Worm (Caenorhabditis elegans): ENCODE data around the gene rgef-1.
A peak's percentile ranks its signal among the peaks of the same experiment; 100 is the strongest.

The rgef-1 gene

ce11 chrV:9582594-9583322, 21.3 kb upstream of the rgef-1 start, which contains the start of gene rtfo-1 (continued):
- peak; percentile 8 for TF ChIP-seq nhr-102 (tag; optimal IDR thresholded peaks at IDR 0.05)
- no peak for TF ChIP-seq nhr-41 (GFP tag; IDR thresholded peaks at IDR 0.05)
- TF ChIP-seq mep-1 (tag; optimal IDR thresholded peaks at IDR 0.05) = peak; percentile 58
- TF ChIP-seq lin-39 (tag; optimal IDR thresholded peaks at IDR 0.05) = no peak
- TF ChIP-seq spr-1 (tag; optimal IDR thresholded peaks at IDR 0.05) = peak; percentile 45
- peak; percentile 12 for TF ChIP-seq hlh-30 (tag; optimal IDR thresholded peaks at IDR 0.05; ENCODE audit: insufficient read depth)
- TF ChIP-seq ceh-20 (GFP tag; IDR thresholded peaks at IDR 0.05) = no peak
- no peak for TF ChIP-seq ZK337.2 (GFP tag; IDR thresholded peaks at IDR 0.05)
- peak; percentile 52; the same call in 1 of the 2 replicates for TF ChIP-seq hmg-1.1 (GFP tag; IDR thresholded peaks at IDR 0.05)

- TF ChIP-seq php-3 (GFP tag; IDR thresholded peaks at IDR 0.05) (no peak), zip-11 (GFP tag; IDR thresholded peaks at IDR 0.05) (no peak), ces-1 (GFP tag; optimal IDR thresholded peaks at IDR 0.05) (no peak), jun-1 (tag; optimal IDR thresholded peaks at IDR 0.05) (no peak), ceh-44 (GFP tag; IDR thresholded peaks at IDR 0.05) (no peak), ceh-28 (tag; optimal IDR thresholded peaks at IDR 0.05) (no peak), snpc-1.2 (GFP tag; IDR thresholded peaks at IDR 0.05) (no peak), saeg-2 (GFP tag; IDR thresholded peaks at IDR 0.05) (no peak), spr-1 (tag; optimal IDR thresholded peaks at IDR 0.05) (no peak), nhr-77 (tag; optimal IDR thresholded peaks at IDR 0.05) (no peak), aha-1 (tag) (no peak), zfp-3 (GFP tag; conservative IDR thresholded peaks at IDR 0.05) (no peak)
Measured at ce11 chrV:9576991-9577390, 15.5 kb upstream of the rgef-1 start, which contains the start of gene F25B3.2. TSS of gene F25B3.2 (plus strand) at chrV:9577291.

- TF ChIP-seq ceh-44 (GFP tag; IDR thresholded peaks at IDR 0.05) = no peak
- no peak for TF ChIP-seq spr-1 (tag; optimal IDR thresholded peaks at IDR 0.05)
- no peak for TF ChIP-seq dmd-6 (GFP tag; IDR thresholded peaks at IDR 0.05)
- TF ChIP-seq nhr-6 (tag; optimal IDR thresholded peaks at IDR 0.05) = no peak
- peak in 1 of 2 experiments; percentile 92 for TF ChIP-seq unc-62 (GFP tag; optimal IDR thresholded peaks at IDR 0.05 in 1 of 2)
- TF ChIP-seq unc-62 (tag; optimal IDR thresholded peaks at IDR 0.05) = no peak
- TF ChIP-seq dve-1 (tag; optimal IDR thresholded peaks at IDR 0.05; ENCODE audit: insufficient read depth) = peak; percentile 50
- TF ChIP-seq tra-1 (GFP tag; IDR thresholded peaks at IDR 0.05) = no peak
- no peak for TF ChIP-seq daf-19 (GFP tag; conservative IDR thresholded peaks at IDR 0.05)
- TF ChIP-seq cey-2 (tag; optimal IDR thresholded peaks at IDR 0.05; ENCODE audit: borderline replicate concordance, insufficient read depth) = no peak
- TF ChIP-seq jun-1 (tag; optimal IDR thresholded peaks at IDR 0.05) = no peak
- TF ChIP-seq arid-1 (GFP tag; conservative IDR thresholded peaks at IDR 0.05) = no peak
- TF ChIP-seq nhr-10 (tag; optimal IDR thresholded peaks at IDR 0.05) = no peak
Measured at ce11 chrV:9571673-9572072, 10.2 kb upstream of the rgef-1 start.

DNA sequence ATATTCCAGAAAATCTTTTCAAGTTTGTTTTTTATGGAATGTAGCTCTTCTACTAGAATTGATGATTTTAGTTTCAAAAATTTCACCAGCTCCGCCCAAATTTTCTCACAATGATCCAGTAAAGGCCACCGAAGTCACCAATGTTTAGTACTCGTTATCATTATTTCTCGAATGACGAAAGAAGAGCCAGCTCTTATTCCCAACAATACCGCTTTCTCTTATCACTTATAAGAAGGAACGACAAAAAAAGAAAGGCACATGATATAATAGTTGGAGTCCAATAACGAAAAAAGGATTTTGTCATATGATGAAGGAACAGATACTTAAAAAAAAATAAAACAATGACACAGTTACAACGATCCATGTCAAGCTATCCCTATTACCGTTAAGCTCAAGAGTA, 9.6 kb upstream of the rgef-1 start:
- TF ChIP-seq ztf-7 (tag; optimal IDR thresholded peaks at IDR 0.05) (peak; percentile 32), set-16 (GFP tag; IDR thresholded peaks at IDR 0.05) (no peak), dve-1 (tag; optimal IDR thresholded peaks at IDR 0.05; ENCODE audit: insufficient read depth) (peak; percentile 63)

DNA sequence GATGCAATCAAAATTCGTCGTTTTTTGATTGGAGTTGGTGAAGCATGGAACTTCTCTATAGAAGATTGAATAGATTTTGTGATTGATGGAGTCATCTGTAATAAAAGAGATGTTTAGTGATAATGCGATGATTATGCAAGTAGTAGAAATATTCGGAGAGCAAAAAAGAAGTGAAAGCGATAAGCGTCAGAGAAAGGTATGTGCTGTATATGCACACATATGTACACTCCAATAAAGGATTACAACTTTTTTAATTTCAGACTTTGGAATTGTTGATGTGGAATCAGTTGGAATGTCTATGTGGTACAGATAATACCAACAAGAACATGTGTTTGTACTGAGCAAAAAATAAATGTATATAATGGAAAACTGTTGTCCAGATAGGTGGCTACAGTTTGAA, 8.7 kb upstream of the rgef-1 start, which contains the start of gene F25B3.5:
TSS of gene F25B3.5 (minus strand) at position 101 of the 400 bp plus-strand sequence.
- no peak for TF ChIP-seq duxl-1 (tag; optimal IDR thresholded peaks at IDR 0.05; ENCODE audit: poor library complexity)
- peak; percentile 86 for TF ChIP-seq aha-1 (tag)
- TF ChIP-seq dve-1 (tag; optimal IDR thresholded peaks at IDR 0.05; ENCODE audit: insufficient read depth) = peak; percentile 11

All from whole organism, L4 larva.